Worm (Caenorhabditis elegans): Measurements from ENCODE around the gene dsl-2.

ce11 chrIV:1163126-1163525, 41.6 kb downstream of the dsl-2 start, which contains the start of gene C50A2.7:
- TF ChIP-seq dao-5 (tag; optimal IDR thresholded peaks at IDR 0.05): no peak
- TF ChIP-seq him-1 (tag; optimal IDR thresholded peaks at IDR 0.05): no peak
- no peak for TF ChIP-seq W03F9.2 (tag; optimal IDR thresholded peaks at IDR 0.05)

Data from whole organism, L4/young adult.